Fruit fly (Drosophila melanogaster): ENCODE results near the gene mre11.

The mre11 gene

DNA sequence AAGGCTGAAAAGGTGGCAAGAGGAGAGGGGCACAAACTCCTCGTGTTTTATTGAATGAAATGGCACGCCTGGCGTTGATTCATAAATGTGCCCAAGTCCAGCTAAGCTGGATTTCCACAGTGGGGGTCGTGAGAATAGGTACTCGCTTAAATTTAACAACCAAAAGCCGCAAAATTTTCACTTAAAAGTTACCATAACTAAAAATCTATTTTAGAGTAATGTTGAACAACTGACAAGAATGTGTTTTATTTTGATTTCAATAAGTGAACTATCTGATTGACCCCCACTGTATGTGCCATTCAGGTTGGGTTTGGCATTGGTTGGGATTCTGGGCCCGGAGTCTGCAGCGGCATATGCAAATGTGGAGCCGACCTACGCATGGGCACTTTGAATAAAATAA lies 42.0 kb downstream of the mre11 start:
- TF ChIP-seq CG14655 (GFP tag; optimal IDR thresholded peaks at IDR 0.05) (peak; percentile 95), CG4496 (GFP tag; IDR thresholded peaks at IDR 0.05) (peak; percentile 97), CG10348 (GFP tag; IDR thresholded peaks at IDR 0.05) (no peak), CG13204 (GFP tag; optimal IDR thresholded peaks at IDR 0.05) (peak; percentile 87), fd96Ca (GFP tag; IDR thresholded peaks at IDR 0.05) (peak; percentile 95), CG12605 (GFP tag; IDR thresholded peaks at IDR 0.05) (peak; percentile 94), CG15710 (tag; optimal IDR thresholded peaks at IDR 0.05) (peak; percentile 96), Ets98B (GFP tag; IDR thresholded peaks at IDR 0.05) (peak; percentile 96), CG9948 (tag; optimal IDR thresholded peaks at IDR 0.05) (peak; percentile 96), CG34367 (tag; optimal IDR thresholded peaks at IDR 0.05) (peak; percentile 96), Pif1B (GFP tag; optimal IDR thresholded peaks at IDR 0.05) (peak; percentile 95), gl (tag; optimal IDR thresholded peaks at IDR 0.05) (peak; percentile 93), rn (GFP tag; IDR thresholded peaks at IDR 0.05) (peak; percentile 89), Snoo (tag; optimal IDR thresholded peaks at IDR 0.05) (peak; percentile 91), CG17806 (tag; optimal IDR thresholded peaks at IDR 0.05) (peak; percentile 95), CG8301 (tag; optimal IDR thresholded peaks at IDR 0.05) (peak; percentile 94), D1 (tag; optimal IDR thresholded peaks at IDR 0.05) (peak; percentile 86), Pif1A (GFP tag; optimal IDR thresholded peaks at IDR 0.05) (peak; percentile 96), CG32121 (GFP tag; IDR thresholded peaks at IDR 0.05) (peak; percentile 91), CG8159 (tag; optimal IDR thresholded peaks at IDR 0.05) (peak; percentile 94), EcR (GFP tag; optimal IDR thresholded peaks at IDR 0.05) (peak; percentile 18)

DNA sequence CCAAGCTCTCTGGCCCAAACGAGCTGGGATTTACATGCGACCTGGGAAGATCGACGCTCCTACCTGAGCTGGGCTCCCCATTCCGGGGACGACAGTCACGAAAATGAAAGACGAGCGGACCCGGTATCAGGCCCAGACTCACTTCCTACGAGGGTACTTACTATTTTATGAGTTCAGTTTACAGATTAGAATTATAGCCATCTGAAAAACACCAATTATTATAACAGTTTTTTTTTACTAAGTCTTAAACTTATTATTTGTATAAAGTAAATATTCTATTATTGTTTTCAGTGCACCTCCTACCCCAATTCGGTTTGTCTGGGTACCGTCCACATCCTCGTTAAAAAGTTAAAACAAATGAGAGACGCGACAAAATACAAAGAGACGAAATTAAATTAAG lies 44.5 kb downstream of the mre11 start:
- TF ChIP-seq CG8301 (tag; optimal IDR thresholded peaks at IDR 0.05) (no peak), CG12605 (GFP tag; IDR thresholded peaks at IDR 0.05) (no peak), Snoo (tag; optimal IDR thresholded peaks at IDR 0.05) (peak; percentile 60), EcR (GFP tag; optimal IDR thresholded peaks at IDR 0.05) (no peak), fd96Ca (GFP tag; IDR thresholded peaks at IDR 0.05) (0 out of 3 replicates have a peak, but pooled peaks have one; percentile 9), gl (tag; optimal IDR thresholded peaks at IDR 0.05) (no peak), CG15710 (tag; optimal IDR thresholded peaks at IDR 0.05) (peak; percentile 14), CG9948 (tag; optimal IDR thresholded peaks at IDR 0.05) (peak; percentile 8), D1 (tag; optimal IDR thresholded peaks at IDR 0.05) (no peak), rn (GFP tag; IDR thresholded peaks at IDR 0.05) (no peak), Pif1B (GFP tag; optimal IDR thresholded peaks at IDR 0.05) (peak; percentile 25), CG17806 (tag; optimal IDR thresholded peaks at IDR 0.05) (peak; percentile 15), CG34367 (tag; optimal IDR thresholded peaks at IDR 0.05) (no peak), CG4496 (GFP tag; IDR thresholded peaks at IDR 0.05) (0 out of 3 replicates have a peak, but pooled peaks have one; percentile 12), CG14655 (GFP tag; optimal IDR thresholded peaks at IDR 0.05) (no peak), Pif1A (GFP tag; optimal IDR thresholded peaks at IDR 0.05) (peak; percentile 31), CG13204 (GFP tag; optimal IDR thresholded peaks at IDR 0.05) (no peak), CG8159 (tag; optimal IDR thresholded peaks at IDR 0.05) (peak; percentile 65), CG10348 (GFP tag; IDR thresholded peaks at IDR 0.05) (no peak), Ets98B (GFP tag; IDR thresholded peaks at IDR 0.05) (no peak), CG32121 (GFP tag; IDR thresholded peaks at IDR 0.05) (no peak)

DNA sequence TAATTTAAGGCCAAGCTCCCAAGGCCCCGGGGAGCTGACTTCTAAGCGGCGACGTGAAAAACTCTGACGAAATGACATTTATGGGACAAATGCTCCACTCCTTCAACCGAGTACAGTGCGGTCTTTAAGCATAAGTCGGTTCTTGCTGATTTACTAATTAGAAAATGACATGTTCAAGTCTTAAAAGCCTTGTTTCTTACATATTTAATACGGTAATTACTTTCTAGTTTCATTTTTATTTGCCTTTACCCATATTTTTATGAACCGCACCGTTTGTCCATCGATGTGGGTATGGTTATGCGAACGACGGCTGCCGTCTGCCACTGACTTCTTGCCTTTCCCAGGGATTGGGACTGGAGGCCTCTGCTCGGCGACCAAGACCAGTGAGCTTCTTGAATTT lies 46.5 kb downstream of the mre11 start:
- TF ChIP-seq CG9948 (tag; optimal IDR thresholded peaks at IDR 0.05), result no peak
- no peak for TF ChIP-seq EcR (GFP tag; optimal IDR thresholded peaks at IDR 0.05)
- no peak; the same call in 2 of the 3 replicates for TF ChIP-seq CG4496 (GFP tag; IDR thresholded peaks at IDR 0.05)
- no peak for TF ChIP-seq D1 (tag; optimal IDR thresholded peaks at IDR 0.05)
- TF ChIP-seq CG32121 (GFP tag; IDR thresholded peaks at IDR 0.05), result no peak
- TF ChIP-seq CG14655 (GFP tag; optimal IDR thresholded peaks at IDR 0.05), result peak; percentile 43
- TF ChIP-seq Pif1A (GFP tag; optimal IDR thresholded peaks at IDR 0.05), result peak; percentile 37
- no peak for TF ChIP-seq CG10348 (GFP tag; IDR thresholded peaks at IDR 0.05)
- peak; percentile 41; the same call in 1 of the 2 replicates for TF ChIP-seq Ets98B (GFP tag; IDR thresholded peaks at IDR 0.05)
- no peak for TF ChIP-seq CG13204 (GFP tag; optimal IDR thresholded peaks at IDR 0.05)
- TF ChIP-seq Snoo (tag; optimal IDR thresholded peaks at IDR 0.05), result peak; percentile 57
- TF ChIP-seq Pif1B (GFP tag; optimal IDR thresholded peaks at IDR 0.05), result no peak
- peak; percentile 18 for TF ChIP-seq CG15710 (tag; optimal IDR thresholded peaks at IDR 0.05)
- TF ChIP-seq CG17806 (tag; optimal IDR thresholded peaks at IDR 0.05), result peak; percentile 15
- TF ChIP-seq CG8159 (tag; optimal IDR thresholded peaks at IDR 0.05), result peak; percentile 27
- TF ChIP-seq CG12605 (GFP tag; IDR thresholded peaks at IDR 0.05), result no peak
- TF ChIP-seq fd96Ca (GFP tag; IDR thresholded peaks at IDR 0.05), result peak; percentile 40; the same call in 1 of the 3 replicates
- TF ChIP-seq gl (tag; optimal IDR thresholded peaks at IDR 0.05), result no peak
- peak; percentile 38 for TF ChIP-seq CG8301 (tag; optimal IDR thresholded peaks at IDR 0.05)
- peak; percentile 6 for TF ChIP-seq CG34367 (tag; optimal IDR thresholded peaks at IDR 0.05)
- TF ChIP-seq rn (GFP tag; IDR thresholded peaks at IDR 0.05), result no peak

DNA sequence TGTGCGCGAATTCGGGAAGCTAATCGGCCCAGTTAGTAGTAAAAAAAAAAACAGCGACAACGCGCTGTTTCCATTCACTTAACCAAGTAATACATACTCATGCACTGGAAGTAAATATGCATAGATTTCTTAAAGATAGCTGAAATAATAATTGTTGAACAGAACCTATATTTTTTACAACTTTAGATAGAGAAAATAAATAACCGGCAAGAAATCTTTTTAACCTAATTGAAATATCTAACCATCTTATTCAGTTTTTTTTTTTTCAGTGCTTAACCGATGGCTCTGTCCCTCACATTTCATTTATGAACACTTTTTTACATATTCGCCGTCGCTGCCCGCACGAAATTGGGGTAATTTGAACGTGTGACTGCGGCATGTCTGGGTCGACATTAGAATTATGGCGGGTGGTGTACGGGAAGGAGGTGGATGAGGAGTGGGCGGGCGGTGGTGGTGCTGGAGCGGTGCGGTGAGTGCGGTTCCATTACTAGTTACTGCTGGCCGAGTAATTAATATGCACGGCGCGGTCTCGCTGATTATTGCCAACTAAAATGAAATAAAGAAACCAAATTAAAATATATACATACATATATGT lies 49.9 kb downstream of the mre11 start:
- TF ChIP-seq CG13204 (GFP tag; optimal IDR thresholded peaks at IDR 0.05), result no peak
- TF ChIP-seq CG8301 (tag; optimal IDR thresholded peaks at IDR 0.05), result no peak
- no peak for TF ChIP-seq EcR (GFP tag; optimal IDR thresholded peaks at IDR 0.05)
- no peak for TF ChIP-seq CG17806 (tag; optimal IDR thresholded peaks at IDR 0.05)
- no peak for TF ChIP-seq CG9948 (tag; optimal IDR thresholded peaks at IDR 0.05)
- TF ChIP-seq Pif1B (GFP tag; optimal IDR thresholded peaks at IDR 0.05), result no peak
- no peak for TF ChIP-seq CG12605 (GFP tag; IDR thresholded peaks at IDR 0.05)

DNA sequence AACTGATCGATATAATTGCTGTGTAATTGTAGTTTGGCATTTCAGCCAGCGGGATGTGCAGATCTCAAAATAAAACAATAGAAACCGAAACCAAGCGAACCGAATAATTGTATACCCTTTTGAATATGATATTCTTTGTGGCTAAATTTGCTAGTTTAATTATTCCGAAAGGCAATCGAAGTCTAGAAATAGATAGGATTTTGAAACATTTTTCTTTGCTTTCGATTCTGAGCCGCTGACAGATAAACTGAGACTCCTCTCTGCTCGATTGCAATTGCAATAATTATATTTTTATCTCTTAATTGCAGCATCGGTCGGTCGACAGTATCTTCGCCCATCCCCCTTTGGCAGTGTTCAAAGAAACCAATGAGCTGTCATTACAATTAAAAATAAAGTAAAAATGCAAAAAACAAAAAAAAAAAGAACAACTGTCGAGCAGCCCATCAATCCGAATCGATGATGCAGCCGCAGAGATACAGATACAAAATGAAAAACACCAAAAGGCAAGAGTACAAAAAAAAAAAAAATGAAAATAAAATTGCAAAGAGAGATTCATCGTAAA lies 51.2 kb downstream of the mre11 start:
- TF ChIP-seq CG17806 (tag; optimal IDR thresholded peaks at IDR 0.05) (no peak), CG9948 (tag; optimal IDR thresholded peaks at IDR 0.05) (no peak), CG32121 (GFP tag; IDR thresholded peaks at IDR 0.05) (peak; percentile 38; the same call in 1 of the 2 replicates), Ets98B (GFP tag; IDR thresholded peaks at IDR 0.05) (peak; percentile 40; the same call in 1 of the 2 replicates), fd96Ca (GFP tag; IDR thresholded peaks at IDR 0.05) (peak; percentile 57; the same call in 2 of the 3 replicates), CG8301 (tag; optimal IDR thresholded peaks at IDR 0.05) (peak; percentile 46), CG14655 (GFP tag; optimal IDR thresholded peaks at IDR 0.05) (peak; percentile 56)
